Fruit fly (Drosophila melanogaster) whole organism, wandering third instar larva: ENCODE measurements around the gene CG15414.

Source experiments
- Abd-B ChIP-seq: fragments of >200 bp; optimal IDR thresholded peaks from 2 replicates; lab custom pipeline; 2017; ENCODE audit warnings: missing biosample characterization, missing genetic modification characterization
- CG9705 ChIP-seq: fragments of 200-800 bp; sonication (Bioruptor generic); optimal IDR thresholded peaks from 2 replicates; lab custom pipeline; 2018; ENCODE audit warnings: missing biosample characterization, mild to moderate bottlenecking, missing genetic modification characterization
- CrebA ChIP-seq: fragments of 200-800 bp; sonication (Bioruptor generic); optimal IDR thresholded peaks from 2 replicates; lab custom pipeline; 2016; ENCODE audit warnings: missing biosample characterization, mild to moderate bottlenecking, missing genetic modification characterization, borderline replicate concordance
- Dfd ChIP-seq: fragments of >200 bp; optimal IDR thresholded peaks from 2 replicates; lab custom pipeline; 2017; ENCODE audit warnings: missing biosample characterization, missing genetic modification characterization
- GATAd ChIP-seq: sonication (Bioruptor generic); optimal IDR thresholded peaks from 2 replicates; lab custom pipeline; 2016; ENCODE audit warnings: missing biosample characterization, missing genetic modification characterization
- HLH106 ChIP-seq: fragments of 200-800 bp; optimal IDR thresholded peaks from 3 replicates; lab custom pipeline; 2019; ENCODE audit warnings: missing biosample characterization, mild to moderate bottlenecking, missing genetic modification characterization, moderate library complexity
- Hnf4 ChIP-seq: fragments of 200-800 bp; sonication (Bioruptor generic); optimal IDR thresholded peaks from 2 replicates; lab custom pipeline; 2016; ENCODE audit warnings: missing biosample characterization, mild to moderate bottlenecking, missing genetic modification characterization
- Hr78 ChIP-seq: fragments of >200 bp; optimal IDR thresholded peaks from 2 replicates; lab custom pipeline; 2017; ENCODE audit warnings: missing biosample characterization, missing genetic modification characterization
- Hr83 ChIP-seq: fragments of 200-300 bp; sonication (Bioruptor generic); optimal IDR thresholded peaks from 2 replicates; lab custom pipeline; 2016; ENCODE audit warnings: missing biosample characterization, mild to moderate bottlenecking, missing genetic modification characterization, moderate library complexity; ENCODE audit not compliant: poor library complexity, severe bottlenecking
- Myc ChIP-seq: fragments of >200 bp; optimal IDR thresholded peaks from 2 replicates; lab custom pipeline; 2017
- N ChIP-seq: fragments of >200 bp; optimal IDR thresholded peaks from 2 replicates; lab custom pipeline; 2018; ENCODE audit warnings: missing biosample characterization, missing external identifiers, missing genetic modification characterization
- OdsH ChIP-seq: fragments of 200-800 bp; sonication (Bioruptor generic); optimal IDR thresholded peaks from 2 replicates; lab custom pipeline; 2016; ENCODE audit warnings: missing biosample characterization, mild to moderate bottlenecking, missing genetic modification characterization
- Rel ChIP-seq, 2 experiments: fragments of 200-800 bp; sonication (Bioruptor generic) in 1 of 2; optimal IDR thresholded peaks; 2 replicates in 1 of 2; 3 replicates in 1 of 2; lab custom pipeline; 2016 to 2019; ENCODE audit warnings: mild to moderate bottlenecking in 2 of 2, missing biosample characterization in 2 of 2, missing genetic modification characterization in 2 of 2, moderate library complexity in 1 of 2
- Sp1 ChIP-seq: fragments of 200-800 bp; sonication (Bioruptor generic); optimal IDR thresholded peaks from 3 replicates; lab custom pipeline; 2019; ENCODE audit warnings: missing biosample characterization, mild to moderate bottlenecking, missing genetic modification characterization, moderate library complexity
- br ChIP-seq: fragments of 200-800 bp; sonication (Bioruptor generic); optimal IDR thresholded peaks from 2 replicates; lab custom pipeline; 2016; ENCODE audit warnings: missing biosample characterization, missing genetic modification characterization
- brk ChIP-seq: fragments of 200-800 bp; sonication (Bioruptor generic); optimal IDR thresholded peaks from 2 replicates; lab custom pipeline; 2016; ENCODE audit warnings: missing biosample characterization, mild to moderate bottlenecking, missing genetic modification characterization
- dl ChIP-seq, 2 experiments: fragments of 175-275, 200-275 bp in 1 of 2; fragments of 200-275 bp in 1 of 2; sonication (Bioruptor generic); optimal IDR thresholded peaks; lab custom pipeline; 2018; ENCODE audit warnings: mild to moderate bottlenecking in 2 of 2, missing biosample characterization in 2 of 2, missing genetic modification characterization in 2 of 2, moderate library complexity in 2 of 2; ENCODE audit not compliant: partially characterized antibody in 2 of 2, insufficient read depth in 1 of 2
- dmrt93B ChIP-seq: fragments of 200-800 bp; sonication (Bioruptor generic); optimal IDR thresholded peaks from 2 replicates; lab custom pipeline; 2018; ENCODE audit warnings: missing biosample characterization, mild to moderate bottlenecking, missing genetic modification characterization
- ey ChIP-seq: fragments of 200-800 bp; sonication (Bioruptor generic); optimal IDR thresholded peaks from 2 replicates; lab custom pipeline; 2016; ENCODE audit warnings: missing biosample characterization, missing genetic modification characterization
- fru ChIP-seq: fragments of 200-800 bp; sonication (Bioruptor generic); optimal IDR thresholded peaks from 3 replicates; lab custom pipeline; 2016; ENCODE audit warnings: missing biosample characterization, mild to moderate bottlenecking, missing genetic modification characterization
- h ChIP-seq: fragments of 200-800 bp; sonication (Bioruptor generic); optimal IDR thresholded peaks from 3 replicates; lab custom pipeline; 2016; ENCODE audit warnings: missing biosample characterization, mild to moderate bottlenecking, missing genetic modification characterization
- jim ChIP-seq: fragments of 175-275, 200-325 bp; sonication (Bioruptor generic); optimal IDR thresholded peaks from 2 replicates; lab custom pipeline; 2016; ENCODE audit warnings: missing biosample characterization, mild to moderate bottlenecking, missing genetic modification characterization
- lola ChIP-seq: fragments of >200 bp; optimal IDR thresholded peaks from 2 replicates; lab custom pipeline; 2017; ENCODE audit warnings: missing biosample characterization, missing genetic modification characterization
- psq ChIP-seq: fragments of 200-800 bp; sonication (Bioruptor generic); optimal IDR thresholded peaks from 3 replicates; lab custom pipeline; 2017; ENCODE audit warnings: missing biosample characterization, mild to moderate bottlenecking, missing genetic modification characterization, moderate library complexity
- rgr ChIP-seq: fragments of 200-800 bp; sonication (Bioruptor generic); optimal IDR thresholded peaks from 3 replicates; lab custom pipeline; 2016; ENCODE audit warnings: missing biosample characterization, mild to moderate bottlenecking, missing genetic modification characterization
- sage ChIP-seq: fragments of 200-800 bp; sonication (Bioruptor generic); optimal IDR thresholded peaks from 2 replicates; lab custom pipeline; 2016; ENCODE audit warnings: missing biosample characterization, mild to moderate bottlenecking, missing genetic modification characterization
- sv ChIP-seq: fragments of 200-800 bp; sonication (Bioruptor generic); optimal IDR thresholded peaks from 3 replicates; lab custom pipeline; 2016; ENCODE audit warnings: missing biosample characterization, missing genetic modification characterization
- tai ChIP-seq: sonication (Bioruptor generic); optimal IDR thresholded peaks from 2 replicates; lab custom pipeline; 2016; ENCODE audit warnings: missing biosample characterization, missing genetic modification characterization
- usp ChIP-seq: fragments of >200 bp; optimal IDR thresholded peaks from 2 replicates; lab custom pipeline; 2017; ENCODE audit warnings: missing biosample characterization, missing genetic modification characterization
- woc ChIP-seq: sonication (Bioruptor generic); optimal IDR thresholded peaks from 2 replicates; lab custom pipeline; 2016; ENCODE audit warnings: missing biosample characterization, mild to moderate bottlenecking, missing genetic modification characterization

CG15414 gene

dm6 chr2L:3441673-3442072, 49.2 kb downstream of the CG15414 start:
- TF ChIP-seq Abd-B: no peak
- no peak for TF ChIP-seq Sp1 (GFP tag; lab: Kevin White, UChicago)
- no peak for TF ChIP-seq br (GFP tag; lab: Kevin White, UChicago)
- TF ChIP-seq fru (GFP tag; lab: Kevin White, UChicago): no peak
- no peak for TF ChIP-seq h (GFP tag; lab: Kevin White, UChicago)
- TF ChIP-seq GATAd (GFP tag; lab: Kevin White, UChicago): no peak
- TF ChIP-seq Hr78 (GFP tag; lab: Kevin White, UChicago): no peak
- no peak for TF ChIP-seq psq
- no peak for TF ChIP-seq Dfd (GFP tag; lab: Kevin White, UChicago)
- no peak for TF ChIP-seq Myc (lab: Kevin White, UChicago)
- no peak for TF ChIP-seq Hnf4 (GFP tag; lab: Kevin White, UChicago)
- no peak for TF ChIP-seq N (GFP tag; lab: Kevin White, UChicago)
- TF ChIP-seq, all 38 proteins: peak for 0

dm6 chr2L:3441158-3441557, 49.7 kb downstream of the CG15414 start:
- TF ChIP-seq GATAd (GFP tag; lab: Kevin White, UChicago) (no peak), Hnf4 (GFP tag; lab: Kevin White, UChicago) (no peak), lola (GFP tag; lab: Kevin White, UChicago) (no peak), Myc (lab: Kevin White, UChicago) (no peak), Abd-B (no peak), Hr78 (GFP tag; lab: Kevin White, UChicago) (no peak), CG9705 (GFP tag; lab: Kevin White, UChicago) (no peak), N (GFP tag; lab: Kevin White, UChicago) (no peak), ey (no peak)
- TF ChIP-seq, all 38 proteins: peak for 0

- TF ChIP-seq Hnf4 (GFP tag; lab: Kevin White, UChicago): peak; percentile 47
- TF ChIP-seq dmrt93B (GFP tag; lab: Kevin White, UChicago): peak; percentile 19
- peak; percentile 40 for TF ChIP-seq HLH106
- no peak for TF ChIP-seq Hr78 (GFP tag; lab: Kevin White, UChicago)
- TF ChIP-seq psq: peak; percentile 23
- TF ChIP-seq br (GFP tag; lab: Kevin White, UChicago): peak; percentile 46
- TF ChIP-seq brk: no peak
- peak; percentile 62 for TF ChIP-seq OdsH (GFP tag; lab: Kevin White, UChicago)
- peak; percentile 23 for TF ChIP-seq Sp1 (GFP tag; lab: Kevin White, UChicago)
Measured at dm6 chr2L:3440322-3440721, 50.5 kb downstream of the CG15414 start.

dm6 chr2L:3439502-3439901, 51.4 kb downstream of the CG15414 start:
- TF ChIP-seq h (GFP tag; lab: Kevin White, UChicago): no peak
- no peak for TF ChIP-seq sage (GFP tag; lab: Kevin White, UChicago)
- TF ChIP-seq jim: no peak
- TF ChIP-seq OdsH (GFP tag; lab: Kevin White, UChicago): no peak
- TF ChIP-seq dmrt93B (GFP tag; lab: Kevin White, UChicago): no peak
- TF ChIP-seq N (GFP tag; lab: Kevin White, UChicago): no peak
- no peak for TF ChIP-seq CrebA (GFP tag; lab: Kevin White, UChicago)
- TF ChIP-seq woc: no peak
- TF ChIP-seq Hr83: no peak
- TF ChIP-seq psq: no peak
- no peak for TF ChIP-seq Dfd (GFP tag; lab: Kevin White, UChicago)
- no peak for TF ChIP-seq brk
- no peak for TF ChIP-seq rgr (GFP tag; lab: Kevin White, UChicago)
- TF ChIP-seq Abd-B: no peak
- no peak for TF ChIP-seq sv (GFP tag; lab: Kevin White, UChicago)
- no peak for TF ChIP-seq dl (GFP tag; optimal IDR thresholded peaks at IDR 0.05; lab: Kevin White, UChicago; ENCODE audit: insufficient read depth in 1 of 2, partially characterized antibody in 2 of 2)
- TF ChIP-seq GATAd (GFP tag; lab: Kevin White, UChicago): no peak
- TF ChIP-seq, all 38 proteins: peak for 0

dm6 chr2L:3438078-3438477, 52.8 kb downstream of the CG15414 start:
- no peak for TF ChIP-seq psq
- TF ChIP-seq usp: no peak
- no peak for TF ChIP-seq ey
- TF ChIP-seq jim: no peak
- TF ChIP-seq lola (GFP tag; lab: Kevin White, UChicago): no peak
- TF ChIP-seq tai: no peak
- TF ChIP-seq sage (GFP tag; lab: Kevin White, UChicago): no peak
- no peak for TF ChIP-seq Rel (GFP tag; optimal IDR thresholded peaks at IDR 0.05; lab: Kevin White, UChicago)
- no peak for TF ChIP-seq Rel (tag; optimal IDR thresholded peaks at IDR 0.05; lab: Kevin White, UChicago)
- no peak for TF ChIP-seq Hr78 (GFP tag; lab: Kevin White, UChicago)
